Fruit fly (Drosophila melanogaster) whole organism: Measurements from ENCODE around the gene CG14662.

ENCODE experiments used
- Dll ChIP-seq: fragments of >200 bp; optimal IDR thresholded peaks from 2 replicates; lab custom pipeline; 2017
- pan ChIP-seq: fragments of >200 bp; optimal IDR thresholded peaks from 2 replicates; lab custom pipeline; 2017
- psq ChIP-seq: fragments of >200 bp; optimal IDR thresholded peaks from 2 replicates; lab custom pipeline; 2017
- usp ChIP-seq: fragments of >200 bp; optimal IDR thresholded peaks from 2 replicates; lab custom pipeline; 2017; ENCODE audit warnings: missing biosample characterization, missing genetic modification characterization, mixed read lengths

dm6 chr3R:4978256-4979021 lies 5.6 kb downstream of the CG14662 start:
- TF ChIP-seq pan (lab: Kevin White, UChicago) (no peak), psq (lab: Kevin White, UChicago) (no peak), usp (GFP tag; lab: Kevin White, UChicago) (no peak), Dll (lab: Kevin White, UChicago) (no peak)
